Worm (Caenorhabditis elegans): ENCODE data around the gene col-163.

col-163 gene

ce11 chrV:20574314-20574713 is 25.6 kb upstream of the col-163 start, which contains the start of gene clec-263:
Gene clec-263, plus strand, starts transcription at chrV:20574614.
- TF ChIP-seq ceh-34 (tag; optimal IDR thresholded peaks at IDR 0.05) (no peak), pat-9 (tag; optimal IDR thresholded peaks at IDR 0.05) (no peak), Y22D7AL.16 (tag; optimal IDR thresholded peaks at IDR 0.05) (no peak), che-1 (tag; optimal IDR thresholded peaks at IDR 0.05) (no peak), ceh-9 (tag; optimal IDR thresholded peaks at IDR 0.05) (no peak), pax-1 (tag; optimal IDR thresholded peaks at IDR 0.05) (no peak), fax-1 (tag; optimal IDR thresholded peaks at IDR 0.05) (no peak), ceh-48 (tag; optimal IDR thresholded peaks at IDR 0.05) (no peak), unc-86 (tag; optimal IDR thresholded peaks at IDR 0.05) (no peak), lim-6 (tag; optimal IDR thresholded peaks at IDR 0.05) (no peak), ceh-24 (tag; optimal IDR thresholded peaks at IDR 0.05) (no peak), syd-9 (tag; optimal IDR thresholded peaks at IDR 0.05) (no peak), fkh-10 (GFP tag; optimal IDR thresholded peaks at IDR 0.05) (no peak)

- no peak for TF ChIP-seq elt-2 (tag; optimal IDR thresholded peaks at IDR 0.05)
- TF ChIP-seq ceh-14 (tag; optimal IDR thresholded peaks at IDR 0.05): no peak
- no peak for TF ChIP-seq T23F11.4 (GFP tag; optimal IDR thresholded peaks at IDR 0.05)
- no peak for TF ChIP-seq fkh-10 (GFP tag; optimal IDR thresholded peaks at IDR 0.05)
- no peak for TF ChIP-seq ceh-48 (tag; optimal IDR thresholded peaks at IDR 0.05)
- no peak for TF ChIP-seq hlh-30 (tag; optimal IDR thresholded peaks at IDR 0.05; ENCODE audit: insufficient read depth)
- no peak for TF ChIP-seq gmeb-2 (tag; optimal IDR thresholded peaks at IDR 0.05)
- TF ChIP-seq lim-6 (tag; optimal IDR thresholded peaks at IDR 0.05): no peak
- no peak for TF ChIP-seq madf-2 (tag; optimal IDR thresholded peaks at IDR 0.05)
- TF ChIP-seq unc-42 (tag; optimal IDR thresholded peaks at IDR 0.05): no peak
- no peak for TF ChIP-seq sdc-2 (tag; optimal IDR thresholded peaks at IDR 0.05)
Measured at ce11 chrV:20574872-20575271, 25.0 kb upstream of the col-163 start.

ce11 chrV:20579534-20579933 is 20.4 kb upstream of the col-163 start, which contains the start of gene F26F2.8:
Gene F26F2.8, plus strand, starts transcription at chrV:20579546.
- no peak for TF ChIP-seq tbx-2 (tag; optimal IDR thresholded peaks at IDR 0.05)

- TF ChIP-seq ceh-34 (tag; optimal IDR thresholded peaks at IDR 0.05) (no peak), hlh-13 (GFP tag; optimal IDR thresholded peaks at IDR 0.05) (no peak), tbx-2 (tag; optimal IDR thresholded peaks at IDR 0.05) (no peak), hlh-30 (tag; optimal IDR thresholded peaks at IDR 0.05; ENCODE audit: insufficient read depth) (peak; percentile 76), unc-3 (GFP tag; conservative IDR thresholded peaks at IDR 0.05) (no peak), unc-3 (tag; optimal IDR thresholded peaks at IDR 0.05) (peak; percentile 41), ceh-14 (tag; optimal IDR thresholded peaks at IDR 0.05) (peak; percentile 60), pax-1 (tag; optimal IDR thresholded peaks at IDR 0.05) (no peak), nfya-1 (tag; optimal IDR thresholded peaks at IDR 0.05) (peak; percentile 36), sox-4 (tag; optimal IDR thresholded peaks at IDR 0.05) (no peak), ceh-24 (tag; optimal IDR thresholded peaks at IDR 0.05) (no peak), ttx-3 (tag; optimal IDR thresholded peaks at IDR 0.05) (peak; percentile 38), nhr-11 (tag; optimal IDR thresholded peaks at IDR 0.05) (no peak), elt-2 (tag; optimal IDR thresholded peaks at IDR 0.05) (peak; percentile 55), fkh-6 (tag; optimal IDR thresholded peaks at IDR 0.05) (no peak), pha-2 (tag; optimal IDR thresholded peaks at IDR 0.05) (peak; percentile 64), ceh-48 (tag; optimal IDR thresholded peaks at IDR 0.05) (peak; percentile 34), unc-86 (tag; optimal IDR thresholded peaks at IDR 0.05) (peak; percentile 51), C38D4.7 (GFP tag; optimal IDR thresholded peaks at IDR 0.05) (no peak), gmeb-2 (tag; optimal IDR thresholded peaks at IDR 0.05) (peak; percentile 20), ceh-18 (tag; optimal IDR thresholded peaks at IDR 0.05) (no peak), lin-11 (tag; optimal IDR thresholded peaks at IDR 0.05) (peak; percentile 31), ahr-1 (tag; optimal IDR thresholded peaks at IDR 0.05) (no peak), ceh-31 (tag; optimal IDR thresholded peaks at IDR 0.05) (peak; percentile 31), madf-2 (tag; optimal IDR thresholded peaks at IDR 0.05) (no peak), elt-4 (tag; optimal IDR thresholded peaks at IDR 0.05) (no peak), unc-42 (tag; optimal IDR thresholded peaks at IDR 0.05) (peak; percentile 52), ceh-30 (tag; optimal IDR thresholded peaks at IDR 0.05) (peak; percentile 34), ceh-19 (GFP tag; optimal IDR thresholded peaks at IDR 0.05) (no peak)
Measured at ce11 chrV:20580511-20581040, 19.3 kb upstream of the col-163 start, which contains the start of gene F26F2.7. Gene F26F2.7, plus strand, starts transcription at chrV:20580990.
